Worm (Caenorhabditis elegans): ENCODE results near the gene ZK688.12.

- TF ChIP-seq him-1 (tag; optimal IDR thresholded peaks at IDR 0.05): no peak
- TF ChIP-seq W03F9.2 (tag; optimal IDR thresholded peaks at IDR 0.05): no peak
- no peak for TF ChIP-seq dao-5 (tag; optimal IDR thresholded peaks at IDR 0.05)
Observed at ce11 chrIII:7919823-7920222, 6.4 kb upstream of the ZK688.12 start, which contains the start of gene C29E4.14.

All from whole organism, L4/young adult.